Fruit fly (Drosophila melanogaster) whole organism, prepupa: Measurements from ENCODE around the gene slp1.

ENCODE experiments used
- Blimp-1 ChIP-seq: fragments of 200-800 bp; sonication (Bioruptor generic); optimal IDR thresholded peaks from 3 replicates; lab custom pipeline; 2017; ENCODE audit warnings: missing biosample characterization, missing genetic modification characterization, mild to moderate bottlenecking, moderate library complexity, missing genetic modification reagents
- CG10631 ChIP-seq: fragments of 200-800 bp; sonication (Bioruptor generic); optimal IDR thresholded peaks from 2 replicates; lab custom pipeline; 2016; ENCODE audit warnings: missing biosample characterization, missing genetic modification characterization
- CG10669 ChIP-seq: fragments of 200-800 bp; sonication (Bioruptor generic); optimal IDR thresholded peaks from 3 replicates; lab custom pipeline; 2018; ENCODE audit warnings: missing biosample characterization, mild to moderate bottlenecking, missing genetic modification characterization, moderate library complexity
- CG11294 ChIP-seq: fragments of 200-800 bp; sonication (Bioruptor generic); IDR thresholded peaks from 2 replicates; pipeline ENCODE4 v1.3.6; 2022; ENCODE audit warnings: missing biosample characterization, missing genetic modification characterization
- CG11902 ChIP-seq: fragments of 200-800 bp; sonication (Bioruptor generic); optimal IDR thresholded peaks from 3 replicates; lab custom pipeline; 2016; ENCODE audit warnings: missing biosample characterization, missing genetic modification characterization
- CG15336 ChIP-seq: fragments of 200-800 bp; sonication (Bioruptor generic); IDR thresholded peaks from 2 replicates; pipeline ENCODE4 v1.3.6; 2022; ENCODE audit warnings: missing biosample characterization, missing genetic modification characterization
- CG1621 ChIP-seq: fragments of 200-800 bp; sonication (Bioruptor generic); optimal IDR thresholded peaks from 3 replicates; lab custom pipeline; 2018; ENCODE audit warnings: missing biosample characterization, mild to moderate bottlenecking, missing genetic modification characterization
- CG16779 ChIP-seq: fragments of 200-800 bp; sonication (Bioruptor generic); optimal IDR thresholded peaks from 3 replicates; lab custom pipeline; 2017; ENCODE audit warnings: missing biosample characterization, mild to moderate bottlenecking, missing genetic modification characterization
- CG3032 ChIP-seq: fragments of 200-800 bp; optimal IDR thresholded peaks from 2 replicates; lab custom pipeline; 2019; ENCODE audit warnings: missing biosample characterization, mild to moderate bottlenecking, missing genetic modification characterization, moderate library complexity
- CG31627 ChIP-seq: fragments of 200-800 bp; sonication (Bioruptor generic); optimal IDR thresholded peaks from 3 replicates; lab custom pipeline; 2016; ENCODE audit warnings: missing biosample characterization, missing genetic modification characterization
- CG32006 ChIP-seq: fragments of 200-800 bp; sonication (Bioruptor generic); optimal IDR thresholded peaks from 3 replicates; lab custom pipeline; 2017; ENCODE audit warnings: missing biosample characterization, mild to moderate bottlenecking, missing genetic modification characterization
- CG34406 ChIP-seq: fragments of 200-800 bp; sonication (Bioruptor generic); optimal IDR thresholded peaks from 3 replicates; lab custom pipeline; 2016; ENCODE audit warnings: missing biosample characterization, missing genetic modification characterization
- CG3919 ChIP-seq: fragments of 200-800 bp; sonication (Bioruptor generic); optimal IDR thresholded peaks from 3 replicates; lab custom pipeline; 2016; ENCODE audit warnings: missing biosample characterization, missing genetic modification characterization
- CG6163 ChIP-seq: fragments of 200-800 bp; sonication (Bioruptor generic); IDR thresholded peaks from 3 replicates; pipeline ENCODE4 v1.3.6; 2022; ENCODE audit warnings: missing biosample characterization, missing genetic modification characterization
- CG6276 ChIP-seq: fragments of 200-800 bp; sonication (Bioruptor generic); optimal IDR thresholded peaks from 2 replicates; lab custom pipeline; 2017; ENCODE audit warnings: missing biosample characterization, mild to moderate bottlenecking, missing genetic modification characterization
- CG6792 ChIP-seq: fragments of 200-800 bp; sonication (Bioruptor generic); optimal IDR thresholded peaks from 3 replicates; lab custom pipeline; 2016; ENCODE audit warnings: missing biosample characterization, missing genetic modification characterization
- CG6808 ChIP-seq: fragments of 200-800 bp; sonication (Bioruptor generic); optimal IDR thresholded peaks from 3 replicates; lab custom pipeline; 2017; ENCODE audit warnings: missing biosample characterization, missing genetic modification characterization, mild to moderate bottlenecking, moderate library complexity, missing genetic modification reagents
- CG6854 ChIP-seq: fragments of 200-800 bp; sonication (Bioruptor generic); optimal IDR thresholded peaks from 2 replicates; lab custom pipeline; 2017; ENCODE audit warnings: missing biosample characterization, mild to moderate bottlenecking, missing genetic modification characterization
- CG7368 ChIP-seq: fragments of 200-800 bp; sonication (Bioruptor generic); optimal IDR thresholded peaks from 3 replicates; lab custom pipeline; 2016; ENCODE audit warnings: missing biosample characterization, missing genetic modification characterization
- CG8119 ChIP-seq: fragments of 200-800 bp; sonication (Bioruptor generic); IDR thresholded peaks from 3 replicates; pipeline ENCODE4 v1.3.6; 2022; ENCODE audit warnings: missing biosample characterization, missing genetic modification characterization
- CG8319 ChIP-seq: fragments of 200-800 bp; sonication (Bioruptor generic); optimal IDR thresholded peaks from 3 replicates; lab custom pipeline; 2016; ENCODE audit warnings: missing biosample characterization, missing genetic modification characterization
- CG8632 ChIP-seq: fragments of 200-800 bp; sonication (Bioruptor generic); optimal IDR thresholded peaks from 3 replicates; lab custom pipeline; 2016; ENCODE audit warnings: missing biosample characterization, missing genetic modification characterization
- CG9139 ChIP-seq: fragments of 200-800 bp; sonication (Bioruptor generic); optimal IDR thresholded peaks from 3 replicates; lab custom pipeline; 2017; ENCODE audit warnings: missing biosample characterization, mild to moderate bottlenecking, missing genetic modification characterization
- Eip78C ChIP-seq: fragments of 200-800 bp; sonication (Bioruptor generic); peaks from one replicate; lab custom pipeline; 2016; ENCODE audit warnings: missing biosample characterization, missing genetic modification characterization
- Eip93F ChIP-seq: fragments of 200-800 bp; sonication (Bioruptor generic); optimal IDR thresholded peaks from 2 replicates; lab custom pipeline; 2016; ENCODE audit warnings: missing biosample characterization, mild to moderate bottlenecking, missing genetic modification characterization
- Ets21C ChIP-seq: fragments of 200-800 bp; sonication (Bioruptor generic); optimal IDR thresholded peaks from 3 replicates; lab custom pipeline; 2016; ENCODE audit warnings: missing biosample characterization, missing genetic modification characterization
- Ets96B ChIP-seq: fragments of 200-800 bp; optimal IDR thresholded peaks from 2 replicates; lab custom pipeline; 2019; ENCODE audit warnings: missing biosample characterization, mild to moderate bottlenecking, missing genetic modification characterization, moderate library complexity
- Hr39 ChIP-seq: fragments of 200-800 bp; sonication (Bioruptor generic); optimal IDR thresholded peaks from 2 replicates; lab custom pipeline; 2016; ENCODE audit warnings: missing biosample characterization, missing genetic modification characterization
- Hr4 ChIP-seq: fragments of 200-800 bp; sonication (Bioruptor generic); optimal IDR thresholded peaks from 3 replicates; lab custom pipeline; 2016; ENCODE audit warnings: missing biosample characterization, missing genetic modification characterization
- Lpt ChIP-seq: fragments of 200-800 bp; sonication (Bioruptor generic); optimal IDR thresholded peaks from 3 replicates; lab custom pipeline; 2016; ENCODE audit warnings: missing biosample characterization, missing genetic modification characterization
- OdsH ChIP-seq: fragments of 200-800 bp; sonication (Bioruptor generic); optimal IDR thresholded peaks from 3 replicates; lab custom pipeline; 2016; ENCODE audit warnings: missing biosample characterization, missing genetic modification characterization
- Smox ChIP-seq: fragments of 200-800 bp; sonication (Bioruptor generic); optimal IDR thresholded peaks from 3 replicates; lab custom pipeline; 2016; ENCODE audit warnings: missing biosample characterization, missing genetic modification characterization
- Sox102F ChIP-seq: fragments of 200-800 bp; sonication (Bioruptor generic); optimal IDR thresholded peaks from 2 replicates; lab custom pipeline; 2016; ENCODE audit warnings: missing biosample characterization, mild to moderate bottlenecking, missing genetic modification characterization
- achi ChIP-seq: fragments of 200-800 bp; sonication (Bioruptor generic); optimal IDR thresholded peaks from 3 replicates; lab custom pipeline; 2016; ENCODE audit warnings: missing biosample characterization, missing genetic modification characterization
- acj6 ChIP-seq: fragments of 200-800 bp; sonication (Bioruptor generic); optimal IDR thresholded peaks from 3 replicates; lab custom pipeline; 2016; ENCODE audit warnings: missing biosample characterization, missing genetic modification characterization
- cyc ChIP-seq: fragments of 200-800 bp; sonication (Bioruptor generic); optimal IDR thresholded peaks from 3 replicates; lab custom pipeline; 2016; ENCODE audit warnings: missing biosample characterization, missing genetic modification characterization
- dac ChIP-seq: fragments of 200-800 bp; sonication (Bioruptor generic); optimal IDR thresholded peaks from 2 replicates; lab custom pipeline; 2017; ENCODE audit warnings: missing biosample characterization, mild to moderate bottlenecking, missing genetic modification characterization
- dsx ChIP-seq: fragments of 200-800 bp; optimal IDR thresholded peaks from 3 replicates; lab custom pipeline; 2019; ENCODE audit warnings: missing biosample characterization, mild to moderate bottlenecking, missing genetic modification characterization, moderate library complexity; ENCODE audit not compliant: poor library complexity, severe bottlenecking
- eg ChIP-seq: fragments of 200-800 bp; sonication (Bioruptor generic); IDR thresholded peaks from 3 replicates; pipeline ENCODE4 v1.3.6; 2022; ENCODE audit warnings: missing biosample characterization, missing genetic modification characterization
- fd59A ChIP-seq: fragments of 200-800 bp; sonication (Bioruptor generic); optimal IDR thresholded peaks from 2 replicates; lab custom pipeline; 2017; ENCODE audit warnings: missing biosample characterization, mild to moderate bottlenecking, missing genetic modification characterization, missing genetic modification reagents
- fd85E ChIP-seq: fragments of 200-800 bp; sonication (Bioruptor generic); optimal IDR thresholded peaks from 3 replicates; lab custom pipeline; 2016; ENCODE audit warnings: missing biosample characterization, missing genetic modification characterization
- fkh ChIP-seq: fragments of 200-800 bp; sonication (Bioruptor generic); optimal IDR thresholded peaks from 3 replicates; lab custom pipeline; 2017; ENCODE audit warnings: missing biosample characterization, mild to moderate bottlenecking, missing genetic modification characterization, moderate library complexity
- lz ChIP-seq: fragments of 200-800 bp; sonication (Bioruptor generic); optimal IDR thresholded peaks from 3 replicates; lab custom pipeline; 2016; ENCODE audit warnings: missing biosample characterization, missing genetic modification characterization
- net ChIP-seq: fragments of 200-800 bp; sonication (Bioruptor generic); optimal IDR thresholded peaks from 3 replicates; lab custom pipeline; 2016; ENCODE audit warnings: missing biosample characterization, missing genetic modification characterization
- pdm3 ChIP-seq: fragments of 200-800 bp; sonication (Bioruptor generic); optimal IDR thresholded peaks from 3 replicates; lab custom pipeline; 2016; ENCODE audit warnings: missing biosample characterization, missing genetic modification characterization
- spab ChIP-seq: fragments of 200-800 bp; sonication (Bioruptor generic); optimal IDR thresholded peaks from 2 replicates; lab custom pipeline; 2017; ENCODE audit warnings: missing biosample characterization, mild to moderate bottlenecking, missing genetic modification characterization, missing genetic modification reagents
- ss ChIP-seq, 2 experiments: fragments of 200-800 bp; sonication (Bioruptor generic); optimal IDR thresholded peaks; 2 replicates in 1 of 2; 3 replicates in 1 of 2; lab custom pipeline; 2017 to 2018; ENCODE audit warnings: mild to moderate bottlenecking in 2 of 2, missing biosample characterization in 2 of 2, missing genetic modification characterization in 2 of 2, moderate library complexity in 1 of 2
- svp ChIP-seq: fragments of 200-800 bp; sonication (Bioruptor generic); peaks from one replicate; lab custom pipeline; 2016; ENCODE audit warnings: missing biosample characterization, missing genetic modification characterization
- topi ChIP-seq: fragments of 200-800 bp; sonication (Bioruptor generic); optimal IDR thresholded peaks from 3 replicates; lab custom pipeline; 2016; ENCODE audit warnings: missing biosample characterization, missing genetic modification characterization
- vri ChIP-seq: fragments of 200-800 bp; sonication (Bioruptor generic); optimal IDR thresholded peaks from 3 replicates; lab custom pipeline; 2016; ENCODE audit warnings: missing biosample characterization, mild to moderate bottlenecking, missing genetic modification characterization

Gene slp1

dm6 chr2L:3851308-3851707 is 25.8 kb downstream of the slp1 start:
- no peak for TF ChIP-seq fkh (GFP tag; lab: Kevin White, UChicago)
- TF ChIP-seq Hr4 (GFP tag; lab: Kevin White, UChicago), result no peak
- peak; percentile 3 for TF ChIP-seq fd59A (GFP tag; lab: Kevin White, UChicago)
- peak; percentile 13 for TF ChIP-seq Ets96B (tag; lab: Kevin White, UChicago)
- TF ChIP-seq Smox (GFP tag; lab: Kevin White, UChicago), result no peak
- peak; percentile 44 for TF ChIP-seq Eip78C (GFP tag; lab: Kevin White, UChicago)
- TF ChIP-seq ss (GFP tag; optimal IDR thresholded peaks at IDR 0.05; lab: Kevin White, UChicago), result no peak
- TF ChIP-seq svp (GFP tag; lab: Kevin White, UChicago), result peak; percentile 37
- no peak for TF ChIP-seq Lpt
- no peak for TF ChIP-seq lz (GFP tag; lab: Kevin White, UChicago)
- TF ChIP-seq CG1621, result no peak
- peak; percentile 17 for TF ChIP-seq CG3032
- no peak for TF ChIP-seq CG10669 (GFP tag; lab: Kevin White, UChicago)
- no peak for TF ChIP-seq CG6808
- no peak for TF ChIP-seq CG6854 (GFP tag; lab: Kevin White, UChicago)
- no peak for TF ChIP-seq CG8632
- no peak for TF ChIP-seq CG8119 (GFP tag; lab: Robert Waterston, UW)
- TF ChIP-seq OdsH, result no peak
- no peak for TF ChIP-seq CG16779 (tag; lab: Kevin White, UChicago)
- TF ChIP-seq CG32006, result no peak

- TF ChIP-seq ss (GFP tag; optimal IDR thresholded peaks at IDR 0.05; lab: Kevin White, UChicago) (no peak), pdm3 (no peak), fd85E (GFP tag; lab: Kevin White, UChicago) (no peak), CG32006 (no peak), CG6808 (no peak), cyc (peak; percentile 33), Blimp-1 (GFP tag; lab: Kevin White, UChicago) (no peak), dac (GFP tag; lab: Kevin White, UChicago) (no peak), CG34406 (no peak), CG8632 (no peak), CG15336 (GFP tag; lab: Robert Waterston, UW) (no peak), CG6163 (GFP tag; lab: Robert Waterston, UW) (0 out of 3 replicates have a peak, but pooled peaks have one; percentile 13), net (GFP tag; lab: Kevin White, UChicago) (no peak), CG7368 (GFP tag; lab: Kevin White, UChicago) (no peak), CG8119 (GFP tag; lab: Robert Waterston, UW) (no peak), CG10669 (GFP tag; lab: Kevin White, UChicago) (peak; percentile 5), Sox102F (GFP tag; lab: Kevin White, UChicago) (peak; percentile 20), Eip78C (GFP tag; lab: Kevin White, UChicago) (peak; percentile 25), OdsH (no peak), CG6792 (GFP tag; lab: Kevin White, UChicago) (no peak), CG6854 (GFP tag; lab: Kevin White, UChicago) (no peak), vri (GFP tag; lab: Kevin White, UChicago) (no peak), CG3919 (peak; percentile 39), achi (GFP tag; lab: Kevin White, UChicago) (no peak), dsx (GFP tag; lab: Kevin White, UChicago) (no peak), acj6 (no peak), Smox (GFP tag; lab: Kevin White, UChicago) (no peak), Ets21C (GFP tag; lab: Kevin White, UChicago) (no peak), CG10631 (GFP tag; lab: Kevin White, UChicago) (peak; percentile 25), Eip93F (GFP tag; lab: Kevin White, UChicago) (no peak), CG11294 (no peak), lz (GFP tag; lab: Kevin White, UChicago) (peak; percentile 19), CG9139 (no peak), eg (GFP tag; lab: Robert Waterston, UW) (no peak), CG31627 (GFP tag; lab: Kevin White, UChicago) (no peak), spab (GFP tag; lab: Kevin White, UChicago) (no peak), topi (GFP tag; lab: Kevin White, UChicago) (peak; percentile 21), CG8319 (GFP tag; lab: Kevin White, UChicago) (no peak), CG16779 (tag; lab: Kevin White, UChicago) (no peak), Hr4 (GFP tag; lab: Kevin White, UChicago) (no peak), Hr39 (GFP tag; lab: Kevin White, UChicago) (peak; percentile 3), CG6276 (GFP tag; lab: Kevin White, UChicago) (no peak), CG11902 (GFP tag; lab: Kevin White, UChicago) (no peak)
Observed at dm6 chr2L:3852120-3852519, 26.6 kb downstream of the slp1 start.
